Fruit fly (Drosophila melanogaster) Kc167 (cell line): ENCODE results near the gene CG5693.

Experiments used
- Myc ChIP-seq: fragments of >200 bp; optimal IDR thresholded peaks from 2 replicates; lab custom pipeline; 2017; ENCODE audit warnings: missing external identifiers
- Sin3A ChIP-seq: fragments of >200 bp; optimal IDR thresholded peaks from 2 replicates; lab custom pipeline; 2018; ENCODE audit warnings: missing external identifiers
- h ChIP-seq: fragments of >200 bp; optimal IDR thresholded peaks from 3 replicates; lab custom pipeline; 2018; ENCODE audit warnings: missing external identifiers
- insv ChIP-seq: fragments of >200 bp; optimal IDR thresholded peaks from 3 replicates; lab custom pipeline; 2018; ENCODE audit warnings: missing external identifiers
- psq ChIP-seq: fragments of >200 bp; optimal IDR thresholded peaks from 2 replicates; lab custom pipeline; 2017; ENCODE audit warnings: missing external identifiers
- ttk ChIP-seq: sonication (Bioruptor generic); optimal IDR thresholded peaks from 2 replicates; lab custom pipeline; 2017; ENCODE audit warnings: missing external identifiers

DNA sequence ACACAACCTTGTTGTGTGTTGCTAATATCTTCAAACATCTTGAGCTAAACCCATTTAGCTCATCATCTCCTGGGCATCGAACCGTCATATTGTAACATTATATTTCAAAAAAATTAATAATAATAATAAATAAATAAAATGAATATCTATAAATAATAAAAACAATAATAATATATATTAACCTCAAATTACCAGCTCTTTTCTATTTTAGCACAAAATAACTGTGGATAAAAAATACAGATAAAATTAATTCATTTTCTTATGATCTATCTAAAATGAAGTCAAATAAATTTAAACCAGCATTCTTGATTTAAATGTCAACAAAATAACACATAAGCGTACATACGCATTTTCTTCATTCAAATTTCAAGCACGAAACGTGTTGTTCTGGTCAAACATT lies 633 bp downstream of the CG5693 start, which contains the start of gene CG42659:
- no peak for TF ChIP-seq Myc (lab: Kevin White, UChicago)
- no peak for TF ChIP-seq insv (lab: Kevin White, UChicago)
- no peak for TF ChIP-seq psq
- no peak for TF ChIP-seq h
- no peak for TF ChIP-seq ttk (lab: Kevin White, UChicago)
- no peak for TF ChIP-seq Sin3A (lab: Kevin White, UChicago)
